Worm (Caenorhabditis elegans) whole organism, L1 larva: Measurements from ENCODE around the gene F36H5.12.
A peak's percentile ranks its signal among the peaks of the same experiment; 100 is the strongest.

Experiments used
- C04F5.9 ChIP-seq: sonication (generic microtip); optimal IDR thresholded peaks from 2 replicates; lab custom pipeline; 2016; ENCODE audit warnings: missing genetic modification characterization, missing compliant biosample characterization
- F16B12.6 ChIP-seq: fragments of 150-350 bp; optimal IDR thresholded peaks from 2 replicates; lab custom pipeline; 2014; ENCODE audit warnings: missing biosample characterization, missing genetic modification characterization
- aha-1 ChIP-seq: fragments of 150-350 bp; optimal IDR thresholded peaks from 2 replicates; lab custom pipeline; 2014; ENCODE audit warnings: missing biosample characterization, missing genetic modification characterization
- ceh-63 ChIP-seq: fragments of 200-800 bp; sonication (Bioruptor generic); optimal IDR thresholded peaks from 2 replicates; lab custom pipeline; 2018; ENCODE audit warnings: mild to moderate bottlenecking, missing genetic modification characterization, missing compliant biosample characterization
- ceh-82 ChIP-seq, 3 experiments: fragments of 150-350 bp in 1 of 3; sonication (generic microtip) in 2 of 3; optimal IDR thresholded peaks; 2 replicates each; lab custom pipeline; 2014 to 2017; ENCODE audit warnings: missing biosample characterization in 3 of 3, missing genetic modification characterization in 3 of 3
- dpl-1 ChIP-seq, 3 experiments: fragments of 150-350 bp in 2 of 3; sonication (generic microtip) in 1 of 3; optimal IDR thresholded peaks; 2 replicates each; lab custom pipeline; 2014 to 2017; ENCODE audit warnings: missing biosample characterization in 3 of 3, missing genetic modification characterization in 3 of 3, missing genetic modification reagents in 3 of 3
- dsc-1 ChIP-seq: sonication (generic microtip); optimal IDR thresholded peaks from 2 replicates; lab custom pipeline; 2016; ENCODE audit warnings: mild to moderate bottlenecking, missing genetic modification characterization, missing compliant biosample characterization
- efl-1 ChIP-seq, 4 experiments: fragments of 150-350 bp; optimal IDR thresholded peaks in 3 of 4; peaks in 1 of 4; 1 replicate in 1 of 4; 2 replicates in 3 of 4; lab custom pipeline; 2014; ENCODE audit warnings: missing biosample characterization in 2 of 4, missing genetic modification characterization in 2 of 4, missing genetic modification reagents in 2 of 4
- efl-3 ChIP-seq: fragments of 200-800 bp; sonication (Bioruptor generic); optimal IDR thresholded peaks from 2 replicates; lab custom pipeline; 2018; ENCODE audit warnings: mild to moderate bottlenecking, missing genetic modification characterization, missing compliant biosample characterization
- egl-27 ChIP-seq, 2 experiments: fragments of 150-350 bp in 1 of 2; sonication (generic microtip); optimal IDR thresholded peaks; 3 replicates each; lab custom pipeline; 2017 to 2018; ENCODE audit warnings: missing biosample characterization in 2 of 2, missing genetic modification characterization in 2 of 2, missing genetic modification reagents in 2 of 2
- elt-2 ChIP-seq: sonication (generic microtip); optimal IDR thresholded peaks from 2 replicates; lab custom pipeline; 2016; ENCODE audit warnings: missing genetic modification characterization, mild to moderate bottlenecking, inconsistent platforms, missing compliant biosample characterization, missing genetic modification reagents
- elt-3 ChIP-seq, 6 experiments: fragments of 150-350 bp in 1 of 6; sonication (generic microtip); optimal IDR thresholded peaks; 2 replicates each; lab custom pipeline; 2017 to 2018; ENCODE audit warnings: missing biosample characterization in 6 of 6, missing genetic modification characterization in 6 of 6, inconsistent platforms in 1 of 6
- fos-1 ChIP-seq: fragments of 150-350 bp; optimal IDR thresholded peaks from 2 replicates; lab custom pipeline; 2014; ENCODE audit warnings: missing biosample characterization, missing genetic modification characterization
- grh-1 ChIP-seq: fragments of 200-800 bp; sonication (Bioruptor generic); IDR thresholded peaks from 2 replicates; pipeline ENCODE4 v1.3.6; 2022; ENCODE audit warnings: missing genetic modification reagents, missing genetic modification characterization, missing compliant biosample characterization
- hlh-17 ChIP-seq: fragments of 200-800 bp; sonication (Bioruptor generic); optimal IDR thresholded peaks from 2 replicates; lab custom pipeline; 2018; ENCODE audit warnings: missing genetic modification characterization, mild to moderate bottlenecking, missing compliant biosample characterization, moderate library complexity, borderline replicate concordance
- hpl-2 ChIP-seq: fragments of 150-350 bp; optimal IDR thresholded peaks from 2 replicates; lab custom pipeline; 2014; ENCODE audit warnings: missing biosample characterization, missing genetic modification reagents, missing genetic modification characterization
- lin-13 ChIP-seq: fragments of 150-350 bp; optimal IDR thresholded peaks from 2 replicates; lab custom pipeline; 2014; ENCODE audit warnings: missing biosample characterization, missing genetic modification reagents, missing genetic modification characterization
- lin-14 ChIP-seq: fragments of 200-800 bp; sonication (Bioruptor generic); optimal IDR thresholded peaks from 2 replicates; lab custom pipeline; 2018; ENCODE audit warnings: mild to moderate bottlenecking, missing genetic modification characterization, moderate library complexity, missing compliant biosample characterization
- lin-15B ChIP-seq: fragments of 150-350 bp; sonication (generic microtip); optimal IDR thresholded peaks from 3 replicates; lab custom pipeline; 2014; ENCODE audit warnings: missing biosample characterization, missing genetic modification characterization
- lin-35 ChIP-seq, 2 experiments: fragments of 150-350 bp; optimal IDR thresholded peaks; 2 replicates each; lab custom pipeline; 2014; ENCODE audit warnings: missing biosample characterization in 2 of 2, missing genetic modification characterization in 2 of 2, missing genetic modification reagents in 2 of 2
- lsy-2 ChIP-seq, 2 experiments: fragments of 150-350 bp; optimal IDR thresholded peaks; 2 replicates each; lab custom pipeline; 2014; ENCODE audit warnings: missing biosample characterization in 2 of 2, missing genetic modification characterization in 2 of 2
- mab-9 ChIP-seq: fragments of 200-800 bp; sonication (Bioruptor generic); IDR thresholded peaks from 2 replicates; pipeline ENCODE4 v1.3.6; 2022; ENCODE audit warnings: missing genetic modification reagents, missing genetic modification characterization, missing compliant biosample characterization
- mep-1 ChIP-seq: fragments of 150-350 bp; optimal IDR thresholded peaks from 2 replicates; lab custom pipeline; 2014; ENCODE audit warnings: missing biosample characterization, missing genetic modification characterization
- nhr-12 ChIP-seq: sonication (generic microtip); optimal IDR thresholded peaks from 2 replicates; lab custom pipeline; 2017; ENCODE audit warnings: missing biosample characterization, missing genetic modification characterization
- nhr-19 ChIP-seq: fragments of 200-800 bp; sonication (Bioruptor generic); conservative IDR thresholded peaks from 2 replicates; pipeline ENCODE4 v1.3.6; 2022; ENCODE audit warnings: missing genetic modification characterization, missing compliant biosample characterization
- nhr-47 ChIP-seq: sonication (generic microtip); optimal IDR thresholded peaks from 2 replicates; lab custom pipeline; 2016; ENCODE audit warnings: mild to moderate bottlenecking, missing genetic modification characterization, moderate library complexity, missing compliant biosample characterization
- nhr-71 ChIP-seq: sonication (generic microtip); optimal IDR thresholded peaks from 2 replicates; lab custom pipeline; 2016; ENCODE audit warnings: mild to moderate bottlenecking, missing genetic modification characterization, moderate library complexity, missing compliant biosample characterization
- nhr-77 ChIP-seq: fragments of 150-350 bp; optimal IDR thresholded peaks from 2 replicates; lab custom pipeline; 2014; ENCODE audit warnings: missing biosample characterization, missing genetic modification characterization
- nhr-84 ChIP-seq: sonication (generic microtip); optimal IDR thresholded peaks from 2 replicates; lab custom pipeline; 2017; ENCODE audit warnings: missing biosample characterization, missing genetic modification characterization
- nhr-85 ChIP-seq: sonication (generic microtip); peaks from one replicate; lab custom pipeline; 2016; ENCODE audit warnings: missing genetic modification characterization, inconsistent platforms, missing compliant biosample characterization
- nhr-90 ChIP-seq: sonication (generic microtip); optimal IDR thresholded peaks from 2 replicates; lab custom pipeline; 2016; ENCODE audit warnings: mild to moderate bottlenecking, missing genetic modification characterization, missing compliant biosample characterization; ENCODE audit not compliant: poor library complexity
- pag-3 ChIP-seq: sonication (generic microtip); optimal IDR thresholded peaks from 2 replicates; lab custom pipeline; 2017; ENCODE audit warnings: missing genetic modification characterization, mild to moderate bottlenecking, missing compliant biosample characterization, antibody characterized with exemption, borderline replicate concordance; ENCODE audit not compliant: insufficient read depth
- pax-3 ChIP-seq: fragments of 200-800 bp; sonication (Bioruptor generic); optimal IDR thresholded peaks from 2 replicates; lab custom pipeline; 2018; ENCODE audit warnings: mild to moderate bottlenecking, missing genetic modification characterization, moderate library complexity, missing compliant biosample characterization
- pqm-1 ChIP-seq: sonication (generic microtip); optimal IDR thresholded peaks from 3 replicates; lab custom pipeline; 2017; ENCODE audit warnings: missing biosample characterization, missing genetic modification characterization
- snpc-4 ChIP-seq: fragments of 150-350 bp; optimal IDR thresholded peaks from 2 replicates; lab custom pipeline; 2014; ENCODE audit warnings: missing biosample characterization, missing genetic modification characterization
- snu-23 ChIP-seq: sonication (generic microtip); optimal IDR thresholded peaks from 2 replicates; lab custom pipeline; 2016; ENCODE audit warnings: missing genetic modification characterization, missing compliant biosample characterization
- sptf-1 ChIP-seq: fragments of 150-350 bp; optimal IDR thresholded peaks from 2 replicates; lab custom pipeline; 2014; ENCODE audit warnings: missing biosample characterization, missing genetic modification characterization
- tlp-1 ChIP-seq: fragments of 150-350 bp; optimal IDR thresholded peaks from 2 replicates; lab custom pipeline; 2014; ENCODE audit warnings: missing biosample characterization, missing genetic modification characterization
- unc-130 ChIP-seq: fragments of 150-350 bp; optimal IDR thresholded peaks from 2 replicates; lab custom pipeline; 2017; ENCODE audit warnings: missing biosample characterization, missing genetic modification characterization, inconsistent platforms
- unc-30 ChIP-seq: sonication (generic microtip); optimal IDR thresholded peaks from 2 replicates; lab custom pipeline; 2017; ENCODE audit warnings: missing biosample characterization, missing genetic modification characterization
- unc-62 ChIP-seq: fragments of 150-350 bp; optimal IDR thresholded peaks from 2 replicates; lab custom pipeline; 2014; ENCODE audit warnings: missing biosample characterization, missing genetic modification reagents, missing genetic modification characterization
- unc-98 ChIP-seq: fragments of 200-800 bp; sonication (Bioruptor generic); IDR thresholded peaks from 2 replicates; pipeline ENCODE4 v1.3.6; 2022; ENCODE audit warnings: missing genetic modification characterization, missing compliant biosample characterization
- vab-15 ChIP-seq: sonication (generic microtip); optimal IDR thresholded peaks from 2 replicates; lab custom pipeline; 2017; ENCODE audit warnings: missing genotype, mild to moderate bottlenecking, missing genetic modification characterization, missing compliant biosample characterization
- xbp-1 ChIP-seq: sonication (generic microtip); optimal IDR thresholded peaks from 2 replicates; lab custom pipeline; 2016; ENCODE audit warnings: missing genetic modification characterization, missing compliant biosample characterization
- zip-4 ChIP-seq: fragments of 200-800 bp; sonication (Bioruptor generic); optimal IDR thresholded peaks from 2 replicates; lab custom pipeline; 2018; ENCODE audit warnings: mild to moderate bottlenecking, missing genetic modification characterization, moderate library complexity, missing compliant biosample characterization
- ztf-11 ChIP-seq, 2 experiments: sonication (generic microtip); optimal IDR thresholded peaks; 2 replicates each; lab custom pipeline; 2016 to 2017; ENCODE audit warnings: missing genetic modification characterization in 2 of 2, missing biosample characterization in 1 of 2, missing compliant biosample characterization in 1 of 2
- ztf-4 ChIP-seq: fragments of 150-350 bp; optimal IDR thresholded peaks from 2 replicates; lab custom pipeline; 2014; ENCODE audit warnings: missing biosample characterization, missing genetic modification characterization

F36H5.12 gene

DNA sequence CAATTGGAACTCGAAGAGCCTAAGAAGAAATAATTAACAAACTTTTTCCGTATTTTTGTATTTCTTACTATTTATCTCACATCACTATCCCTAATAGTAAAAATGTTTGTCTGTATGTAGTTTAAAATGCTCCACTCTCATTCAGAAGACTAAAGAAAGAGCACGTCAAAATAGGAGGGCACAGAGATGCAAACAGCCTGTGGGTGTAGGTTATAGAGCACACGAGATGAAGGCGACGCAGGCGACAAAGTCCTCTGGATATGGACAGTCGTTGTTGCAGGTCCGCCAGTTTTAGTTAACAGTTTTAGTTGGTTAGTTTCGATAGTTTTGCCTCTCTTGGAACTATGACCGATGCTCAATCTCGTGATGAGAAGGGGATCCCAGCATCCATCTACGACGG lies 10.7 kb upstream of the F36H5.12 start, which contains the start of gene ceh-82:
Gene ceh-82, plus strand, starts transcription at position 301 of the 400 bp plus-strand sequence.
- TF ChIP-seq efl-1 (optimal IDR thresholded peaks at IDR 0.05; lab: Kevin White, UChicago) (no peak), efl-1 (GFP tag; optimal IDR thresholded peaks at IDR 0.05 in 1 of 2; lab: Kevin White, UChicago) (no peak), nhr-19 (GFP tag; lab: Robert Waterston, UW) (no peak), egl-27 (tag; optimal IDR thresholded peaks at IDR 0.05; lab: Kevin White, UChicago) (no peak), tlp-1 (no peak), nhr-47 (tag; lab: Kevin White, UChicago) (no peak), hlh-17 (GFP tag; lab: Kevin White, UChicago) (no peak), nhr-85 (no peak)

DNA sequence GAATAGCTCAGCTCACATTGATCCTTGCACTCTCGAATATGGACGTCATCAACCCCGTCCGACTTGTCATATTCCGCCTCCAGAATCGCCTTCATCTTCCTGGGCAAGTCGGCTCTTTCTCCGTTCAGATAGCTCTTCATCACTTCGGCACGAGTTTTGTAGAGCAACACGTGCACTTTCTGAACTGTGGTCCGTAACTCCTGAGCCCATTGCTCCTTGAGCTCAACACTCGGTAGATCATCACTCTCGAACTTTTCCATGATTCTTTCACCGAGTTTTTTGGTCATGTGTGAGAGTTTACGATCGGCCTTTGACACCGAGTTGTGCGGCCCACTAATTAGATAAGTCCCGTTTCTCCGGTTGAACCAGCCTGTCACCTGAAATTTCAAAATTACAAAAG lies 7.5 kb upstream of the F36H5.12 start:
- TF ChIP-seq unc-30 (no peak), ceh-63 (GFP tag; lab: Kevin White, UChicago) (no peak), hpl-2 (GFP tag; lab: Kevin White, UChicago) (no peak), snu-23 (no peak), pqm-1 (tag; lab: Kevin White, UChicago) (no peak), fos-1 (tag; lab: Kevin White, UChicago) (no peak), nhr-71 (no peak)

- TF ChIP-seq C04F5.9 (tag; lab: Kevin White, UChicago), result no peak
- TF ChIP-seq nhr-19 (GFP tag; lab: Robert Waterston, UW), result no peak
- no peak for TF ChIP-seq snpc-4 (tag; lab: Kevin White, UChicago)
- TF ChIP-seq grh-1, result no peak
- TF ChIP-seq efl-3, result no peak
- peak; percentile 57 to 68 for TF ChIP-seq efl-1 (optimal IDR thresholded peaks at IDR 0.05; lab: Kevin White, UChicago)
- peak; percentile 36 to 94 for TF ChIP-seq efl-1 (GFP tag; optimal IDR thresholded peaks at IDR 0.05 in 1 of 2; lab: Kevin White, UChicago)
- TF ChIP-seq unc-30, result no peak
- TF ChIP-seq mab-9 (GFP tag; lab: Robert Waterston, UW), result no peak
- peak in 2 of 3 experiments; percentile 16 to 34 for TF ChIP-seq dpl-1 (GFP tag; optimal IDR thresholded peaks at IDR 0.05; lab: Kevin White, UChicago)
- no peak for TF ChIP-seq aha-1 (tag; lab: Kevin White, UChicago)
- TF ChIP-seq pax-3 (tag; lab: Kevin White, UChicago), result no peak
- no peak for TF ChIP-seq lsy-2 (tag; optimal IDR thresholded peaks at IDR 0.05; lab: Kevin White, UChicago)
- no peak for TF ChIP-seq vab-15 (tag; lab: Kevin White, UChicago)
- no peak for TF ChIP-seq nhr-77 (tag; lab: Kevin White, UChicago)
- TF ChIP-seq sptf-1, result no peak
- TF ChIP-seq elt-2 (tag; lab: Kevin White, UChicago), result no peak
- no peak for TF ChIP-seq ceh-82 (tag; optimal IDR thresholded peaks at IDR 0.05; lab: Kevin White, UChicago)
- TF ChIP-seq dsc-1 (tag; lab: Kevin White, UChicago), result no peak
- no peak for TF ChIP-seq zip-4 (GFP tag; lab: Kevin White, UChicago)
- peak; percentile 80 for TF ChIP-seq lin-14 (GFP tag; lab: Kevin White, UChicago)
- peak; percentile 59 for TF ChIP-seq nhr-85
- TF ChIP-seq ztf-11 (tag; optimal IDR thresholded peaks at IDR 0.05; lab: Kevin White, UChicago), result no peak
- no peak for TF ChIP-seq ztf-4 (tag; lab: Kevin White, UChicago)
- no peak for TF ChIP-seq unc-98 (GFP tag; lab: Robert Waterston, UW)
- TF ChIP-seq egl-27 (tag; optimal IDR thresholded peaks at IDR 0.05; lab: Kevin White, UChicago), result no peak
- TF ChIP-seq nhr-12 (tag; lab: Kevin White, UChicago), result no peak
- no peak for TF ChIP-seq unc-130 (tag; lab: Kevin White, UChicago)
- TF ChIP-seq lin-35 (GFP tag; optimal IDR thresholded peaks at IDR 0.05; lab: Kevin White, UChicago), result peak; percentile 2 to 64
- TF ChIP-seq mep-1 (tag; lab: Kevin White, UChicago), result no peak
- TF ChIP-seq unc-62, result no peak
- TF ChIP-seq hlh-17 (GFP tag; lab: Kevin White, UChicago), result no peak
- no peak for TF ChIP-seq F16B12.6 (tag; lab: Kevin White, UChicago)
- no peak for TF ChIP-seq nhr-90 (tag; lab: Kevin White, UChicago)
- TF ChIP-seq xbp-1, result no peak
- no peak for TF ChIP-seq pag-3 (tag; lab: Kevin White, UChicago)
- TF ChIP-seq elt-3 (tag; optimal IDR thresholded peaks at IDR 0.05; lab: Kevin White, UChicago), result no peak
- TF ChIP-seq lin-15B (tag; lab: Kevin White, UChicago), result no peak
- no peak for TF ChIP-seq nhr-84 (tag; lab: Kevin White, UChicago)
- TF ChIP-seq fos-1 (tag; lab: Kevin White, UChicago), result no peak
- no peak for TF ChIP-seq lin-13 (GFP tag; lab: Kevin White, UChicago)
These were observed 6.3 kb upstream of the F36H5.12 start, which contains the start of gene ceh-83 for ce11 chrII:1736353-1736752. TSS of gene ceh-83 (minus strand) at chrII:1736533.
